Fruit fly (Drosophila melanogaster): ENCODE results near the gene CG17380.

DNA sequence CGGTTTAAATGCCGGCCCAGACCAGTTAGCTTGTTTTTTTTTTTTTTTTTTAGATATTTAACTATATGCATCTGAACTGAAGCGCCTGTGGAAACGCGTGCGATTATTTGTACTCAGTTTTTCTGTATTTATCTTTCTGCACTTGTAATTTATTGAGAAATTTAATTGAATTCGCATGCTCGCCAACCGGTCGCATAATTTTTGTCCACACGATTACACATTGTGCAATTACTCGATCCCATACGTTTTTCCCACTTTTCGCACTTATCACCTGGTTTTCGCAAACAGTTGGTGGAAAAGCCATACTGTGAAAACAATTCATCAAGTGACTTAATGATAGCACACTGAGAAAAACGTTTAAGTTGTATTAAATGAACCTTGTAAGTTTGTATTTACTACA lies 30.9 kb downstream of the CG17380 start, which contains the start of gene CG42827:
- no peak for TF ChIP-seq D1 (tag; optimal IDR thresholded peaks at IDR 0.05)
- no peak for TF ChIP-seq fd96Ca (GFP tag; IDR thresholded peaks at IDR 0.05)
- no peak for TF ChIP-seq EcR (GFP tag; optimal IDR thresholded peaks at IDR 0.05)
- no peak for TF ChIP-seq Pif1B (GFP tag; optimal IDR thresholded peaks at IDR 0.05)

All from whole organism, pupa.